Worm (Caenorhabditis elegans) whole organism, mixed stage, embryonic: ENCODE data around the gene hda-6.

Experiments used
- M03D4.4 ChIP-seq: sonication (generic microtip); optimal IDR thresholded peaks from 2 replicates; lab custom pipeline; 2017; ENCODE audit warnings: mild to moderate bottlenecking, missing genetic modification characterization, missing compliant biosample characterization
- bed-3 ChIP-seq: fragments of 200-800 bp; sonication (Bioruptor generic); optimal IDR thresholded peaks from 3 replicates; lab custom pipeline; 2018; ENCODE audit warnings: mild to moderate bottlenecking, missing genetic modification characterization, moderate library complexity, missing compliant biosample characterization
- blmp-1 ChIP-seq: fragments of 150-350 bp; optimal IDR thresholded peaks from 2 replicates; lab custom pipeline; 2014; ENCODE audit warnings: missing biosample characterization, missing genetic modification characterization
- ceh-39 ChIP-seq: fragments of 150-350 bp; optimal IDR thresholded peaks from 2 replicates; lab custom pipeline; 2014; ENCODE audit warnings: missing biosample characterization, missing genetic modification characterization
- ceh-43 ChIP-seq: fragments of 200-800 bp; sonication (Bioruptor generic); optimal IDR thresholded peaks from 2 replicates; lab custom pipeline; 2018; ENCODE audit warnings: mild to moderate bottlenecking, missing genetic modification characterization, moderate library complexity, missing compliant biosample characterization
- ces-1 ChIP-seq: fragments of 150-350 bp; optimal IDR thresholded peaks from 2 replicates; lab custom pipeline; 2014; ENCODE audit warnings: missing biosample characterization, missing genetic modification reagents, missing genetic modification characterization
- cnd-1 ChIP-seq: fragments of 200-800 bp; sonication (Bioruptor generic); optimal IDR thresholded peaks from 2 replicates; lab custom pipeline; 2018; ENCODE audit warnings: mild to moderate bottlenecking, missing genetic modification characterization, missing compliant biosample characterization
- drap-1 ChIP-seq: fragments of 200-800 bp; sonication (Bioruptor generic); optimal IDR thresholded peaks from 3 replicates; lab custom pipeline; 2018; ENCODE audit warnings: mild to moderate bottlenecking, missing genetic modification characterization, missing compliant biosample characterization
- elt-1 ChIP-seq: sonication (generic microtip); optimal IDR thresholded peaks from 2 replicates; lab custom pipeline; 2017; ENCODE audit warnings: missing genetic modification characterization, mild to moderate bottlenecking, missing compliant biosample characterization, antibody characterized with exemption, moderate library complexity, borderline replicate concordance; ENCODE audit not compliant: insufficient read depth
- elt-3 ChIP-seq: fragments of 150-350 bp; optimal IDR thresholded peaks from 2 replicates; lab custom pipeline; 2014; ENCODE audit warnings: missing biosample characterization, missing genetic modification characterization
- flh-1 ChIP-seq: fragments of 200-800 bp; sonication (Bioruptor generic); optimal IDR thresholded peaks from 2 replicates; lab custom pipeline; 2018; ENCODE audit warnings: mild to moderate bottlenecking, missing genetic modification characterization, moderate library complexity, missing compliant biosample characterization
- ham-2 ChIP-seq: fragments of 200-800 bp; sonication (Bioruptor generic); optimal IDR thresholded peaks from 2 replicates; lab custom pipeline; 2018; ENCODE audit warnings: mild to moderate bottlenecking, missing genetic modification characterization, missing compliant biosample characterization
- hlh-1 ChIP-seq: fragments of 150-350 bp; optimal IDR thresholded peaks from 2 replicates; lab custom pipeline; 2014; ENCODE audit warnings: missing biosample characterization, missing genetic modification reagents, missing genetic modification characterization
- lin-13 ChIP-seq: fragments of 150-350 bp; optimal IDR thresholded peaks from 2 replicates; lab custom pipeline; 2014; ENCODE audit warnings: missing biosample characterization, missing genetic modification characterization
- lin-32 ChIP-seq: fragments of 200-800 bp; sonication (Bioruptor generic); optimal IDR thresholded peaks from 2 replicates; lab custom pipeline; 2018; ENCODE audit warnings: mild to moderate bottlenecking, missing genetic modification characterization, missing compliant biosample characterization
- lsy-2 ChIP-seq: fragments of 150-350 bp; optimal IDR thresholded peaks from 2 replicates; lab custom pipeline; 2014; ENCODE audit warnings: missing biosample characterization, missing genetic modification characterization
- mab-5 ChIP-seq: fragments of 150-350 bp; optimal IDR thresholded peaks from 2 replicates; lab custom pipeline; 2014; ENCODE audit warnings: missing biosample characterization, missing genetic modification characterization
- mep-1 ChIP-seq: fragments of 150-350 bp; optimal IDR thresholded peaks from 2 replicates; lab custom pipeline; 2017; ENCODE audit warnings: missing biosample characterization, missing genetic modification reagents, missing genetic modification characterization, inconsistent platforms
- mls-2 ChIP-seq: sonication (generic microtip); optimal IDR thresholded peaks from 2 replicates; lab custom pipeline; 2016; ENCODE audit warnings: mild to moderate bottlenecking, missing genetic modification characterization, moderate library complexity, missing compliant biosample characterization
- nhr-12 ChIP-seq: fragments of 150-350 bp; optimal IDR thresholded peaks from 2 replicates; lab custom pipeline; 2014; ENCODE audit warnings: missing biosample characterization, missing genetic modification characterization
- nhr-2 ChIP-seq: fragments of 150-350 bp; optimal IDR thresholded peaks from 2 replicates; lab custom pipeline; 2014; ENCODE audit warnings: missing biosample characterization, missing genetic modification characterization
- nhr-237 ChIP-seq: fragments of 150-350 bp; optimal IDR thresholded peaks from 2 replicates; lab custom pipeline; 2014; ENCODE audit warnings: missing biosample characterization, missing genetic modification characterization
- nhr-28 ChIP-seq: fragments of 150-350 bp; optimal IDR thresholded peaks from 2 replicates; lab custom pipeline; 2014; ENCODE audit warnings: missing biosample characterization, missing genetic modification characterization
- nhr-76 ChIP-seq: sonication (generic microtip); optimal IDR thresholded peaks from 2 replicates; lab custom pipeline; 2017; ENCODE audit warnings: missing biosample characterization, missing genetic modification characterization
- pha-4 ChIP-seq: fragments of 150-350 bp; optimal IDR thresholded peaks from 2 replicates; lab custom pipeline; 2018; ENCODE audit warnings: missing biosample characterization, missing genetic modification reagents, missing genetic modification characterization
- sem-2 ChIP-seq: fragments of 200-800 bp; sonication (Bioruptor generic); optimal IDR thresholded peaks from 2 replicates; lab custom pipeline; 2018; ENCODE audit warnings: mild to moderate bottlenecking, missing genetic modification characterization, missing compliant biosample characterization
- snpc-4 ChIP-seq: fragments of 150-350 bp; optimal IDR thresholded peaks from 2 replicates; lab custom pipeline; 2014; ENCODE audit warnings: missing biosample characterization, missing genetic modification characterization
- sptf-1 ChIP-seq: sonication (generic microtip); optimal IDR thresholded peaks from 2 replicates; lab custom pipeline; 2017; ENCODE audit warnings: mild to moderate bottlenecking, missing genetic modification characterization, moderate library complexity, missing compliant biosample characterization
- tbx-8 ChIP-seq: fragments of 200-800 bp; sonication (Bioruptor generic); optimal IDR thresholded peaks from 2 replicates; lab custom pipeline; 2018; ENCODE audit warnings: mild to moderate bottlenecking, missing genetic modification characterization, moderate library complexity, missing compliant biosample characterization
- unc-120 ChIP-seq: sonication (generic microtip); optimal IDR thresholded peaks from 2 replicates; lab custom pipeline; 2017; ENCODE audit warnings: missing genetic modification characterization, missing compliant biosample characterization; ENCODE audit not compliant: poor library complexity, severe bottlenecking
- unc-39 ChIP-seq: fragments of 150-350 bp; optimal IDR thresholded peaks from 2 replicates; lab custom pipeline; 2014; ENCODE audit warnings: missing biosample characterization, missing genetic modification characterization
- unc-62 ChIP-seq: fragments of 150-350 bp; optimal IDR thresholded peaks from 2 replicates; lab custom pipeline; 2014; ENCODE audit warnings: missing biosample characterization, missing genetic modification reagents, missing genetic modification characterization
- ztf-11 ChIP-seq: fragments of 150-350 bp; optimal IDR thresholded peaks from 2 replicates; lab custom pipeline; 2014; ENCODE audit warnings: missing biosample characterization, missing genetic modification characterization

Gene hda-6

ce11 chrIV:5393566-5393965 is 29.5 kb upstream of the hda-6 start:
- TF ChIP-seq nhr-76 (tag; lab: Kevin White, UChicago), result no peak
- TF ChIP-seq snpc-4, result no peak
- TF ChIP-seq mab-5 (tag; lab: Kevin White, UChicago), result no peak
- no peak for TF ChIP-seq ceh-43 (GFP tag; lab: Kevin White, UChicago)
- TF ChIP-seq unc-39 (tag; lab: Kevin White, UChicago), result no peak
- TF ChIP-seq pha-4, result no peak
- no peak for TF ChIP-seq tbx-8
- TF ChIP-seq unc-62 (GFP tag; lab: Kevin White, UChicago), result no peak

ce11 chrIV:5391507-5392057 is 27.5 kb upstream of the hda-6 start, which contains the start of the genes htp-1 and ZK616.5:
Gene htp-1 (minus strand): TSS chrIV:5391557.
Gene ZK616.5 (plus strand): TSS chrIV:5391929.
- no peak for TF ChIP-seq snpc-4
- TF ChIP-seq elt-3, result no peak
- TF ChIP-seq lsy-2 (tag; lab: Kevin White, UChicago), result no peak
- no peak for TF ChIP-seq unc-120
- no peak for TF ChIP-seq pha-4
- no peak for TF ChIP-seq tbx-8
- no peak for TF ChIP-seq unc-39 (tag; lab: Kevin White, UChicago)
- no peak for TF ChIP-seq drap-1 (GFP tag; lab: Kevin White, UChicago)
- no peak for TF ChIP-seq nhr-28 (tag; lab: Kevin White, UChicago)
- TF ChIP-seq ham-2 (GFP tag; lab: Kevin White, UChicago), result no peak
- TF ChIP-seq ztf-11, result no peak
- no peak for TF ChIP-seq sem-2
- TF ChIP-seq mls-2, result no peak
- no peak for TF ChIP-seq lin-13 (tag; lab: Kevin White, UChicago)
- TF ChIP-seq elt-1, result no peak
- TF ChIP-seq ces-1 (GFP tag; lab: Kevin White, UChicago), result no peak

ce11 chrIV:5389951-5390350 is 25.8 kb upstream of the hda-6 start:
- no peak for TF ChIP-seq M03D4.4 (tag; lab: Kevin White, UChicago)
- no peak for TF ChIP-seq nhr-237 (tag; lab: Kevin White, UChicago)
- TF ChIP-seq nhr-28 (tag; lab: Kevin White, UChicago), result no peak
- no peak for TF ChIP-seq ceh-39 (tag; lab: Kevin White, UChicago)
- no peak for TF ChIP-seq drap-1 (GFP tag; lab: Kevin White, UChicago)
- no peak for TF ChIP-seq lsy-2 (tag; lab: Kevin White, UChicago)
- TF ChIP-seq snpc-4, result no peak
- no peak for TF ChIP-seq ceh-43 (GFP tag; lab: Kevin White, UChicago)
- no peak for TF ChIP-seq pha-4
- no peak for TF ChIP-seq mls-2
- no peak for TF ChIP-seq nhr-76 (tag; lab: Kevin White, UChicago)
- TF ChIP-seq sptf-1, result no peak
- TF ChIP-seq bed-3 (GFP tag; lab: Kevin White, UChicago), result no peak
- TF ChIP-seq elt-3, result no peak

- TF ChIP-seq hlh-1 (tag; lab: Kevin White, UChicago) (no peak), ceh-39 (tag; lab: Kevin White, UChicago) (no peak), blmp-1 (no peak), cnd-1 (tag; lab: Kevin White, UChicago) (no peak), elt-1 (no peak), M03D4.4 (tag; lab: Kevin White, UChicago) (no peak), elt-3 (no peak), mab-5 (tag; lab: Kevin White, UChicago) (no peak), ham-2 (GFP tag; lab: Kevin White, UChicago) (no peak), unc-39 (tag; lab: Kevin White, UChicago) (no peak), unc-120 (no peak)
- TF ChIP-seq, all 35 proteins: peak for 0
Observed at ce11 chrIV:5388477-5389065, 24.5 kb upstream of the hda-6 start, which contains the start of gene elo-6. Gene elo-6 (minus strand): TSS chrIV:5388559.

ce11 chrIV:5385020-5385419 is 20.9 kb upstream of the hda-6 start, which contains the start of gene F41H10.12:
Gene F41H10.12 (plus strand): TSS chrIV:5385320.
- TF ChIP-seq pha-4 (no peak), cnd-1 (tag; lab: Kevin White, UChicago) (no peak), nhr-12 (tag; lab: Kevin White, UChicago) (no peak), mep-1 (tag; lab: Kevin White, UChicago) (no peak), ces-1 (GFP tag; lab: Kevin White, UChicago) (no peak), elt-3 (no peak), M03D4.4 (tag; lab: Kevin White, UChicago) (no peak), mls-2 (no peak), ztf-11 (no peak), unc-62 (GFP tag; lab: Kevin White, UChicago) (no peak), lin-32 (no peak), lin-13 (tag; lab: Kevin White, UChicago) (no peak), nhr-2 (tag; lab: Kevin White, UChicago) (no peak), mab-5 (tag; lab: Kevin White, UChicago) (no peak), ceh-43 (GFP tag; lab: Kevin White, UChicago) (no peak), tbx-8 (no peak), flh-1 (GFP tag; lab: Kevin White, UChicago) (no peak), bed-3 (GFP tag; lab: Kevin White, UChicago) (no peak), sem-2 (no peak)
